Worm (Caenorhabditis elegans) whole organism, midembryonic: Measurements from ENCODE around the gene irld-7.

Experiments used
- cog-1 ChIP-seq: sonication (generic microtip); optimal IDR thresholded peaks from 2 replicates; lab custom pipeline; 2016; ENCODE audit warnings: missing genetic modification characterization, missing compliant biosample characterization
- ztf-23 ChIP-seq: fragments of 200-800 bp; sonication (Bioruptor generic); IDR thresholded peaks from 2 replicates; pipeline ENCODE4 v1.3.6; 2022; ENCODE audit warnings: missing genetic modification reagents, missing genetic modification characterization, missing compliant biosample characterization

- TF ChIP-seq ztf-23 = no peak
- no peak for TF ChIP-seq cog-1
These were observed 28.1 kb upstream of the irld-7 start for ce11 chrIV:6562039-6562438.
